Fruit fly (Drosophila melanogaster): ENCODE results near the gene nkd.

The nkd gene

DNA sequence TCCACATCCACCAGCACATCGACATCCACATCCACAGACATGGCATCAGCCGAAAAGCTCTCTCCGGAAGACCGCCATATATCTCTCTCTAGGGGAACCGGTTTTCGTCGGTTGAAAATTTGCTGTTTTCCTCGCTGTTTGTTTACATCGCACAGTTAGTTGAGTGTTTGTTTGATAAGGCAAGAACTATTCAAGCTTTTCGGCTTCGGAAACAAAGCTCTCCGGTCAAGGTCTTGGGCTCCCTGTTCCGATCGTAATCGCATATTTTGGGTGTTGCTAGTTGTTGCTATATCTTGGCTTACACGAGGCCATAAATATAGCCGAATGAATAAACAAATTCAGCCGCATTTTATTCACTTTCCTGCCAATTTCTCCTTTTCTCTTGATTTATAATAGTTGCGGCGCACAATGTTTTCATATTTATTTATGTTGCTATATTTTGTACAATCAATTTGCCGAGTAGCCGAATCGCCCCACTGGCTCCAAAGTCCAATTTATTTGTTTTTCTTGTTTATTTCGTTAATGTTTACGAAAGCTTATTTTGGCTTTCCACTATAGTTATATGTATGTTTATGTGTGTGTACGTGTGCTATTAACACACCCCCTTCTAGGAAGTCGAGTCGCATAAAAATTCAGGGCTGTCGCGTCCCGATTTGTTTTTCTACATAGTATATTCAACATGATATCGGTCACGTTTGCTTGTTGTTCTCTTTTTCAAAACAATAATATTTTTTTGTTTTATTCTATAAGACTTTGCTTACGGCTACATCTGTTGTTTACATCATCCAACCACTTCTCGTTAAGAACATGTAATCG is 48.3 kb downstream of the nkd start (continued):
- peak; percentile 65 for TF ChIP-seq CG9727 (GFP tag; optimal IDR thresholded peaks at IDR 0.05)
- peak; percentile 81 for TF ChIP-seq CG13894 (tag; optimal IDR thresholded peaks at IDR 0.05)
- no peak for TF ChIP-seq pho (GFP tag; optimal IDR thresholded peaks at IDR 0.05)
- peak; percentile 83 for TF ChIP-seq CG13296 (GFP tag; optimal IDR thresholded peaks at IDR 0.05)
- TF ChIP-seq z (GFP tag; IDR thresholded peaks at IDR 0.05), result no peak
- TF ChIP-seq cwo (GFP tag; optimal IDR thresholded peaks at IDR 0.05), result peak; percentile 73
- no peak for TF ChIP-seq salm (tag; optimal IDR thresholded peaks at IDR 0.05)
- no peak for TF ChIP-seq row (GFP tag; IDR thresholded peaks at IDR 0.05)
- TF ChIP-seq Elba2 (GFP tag; optimal IDR thresholded peaks at IDR 0.05), result no peak
- peak in 1 of 2 experiments; percentile 93 for TF ChIP-seq Pdp1 (GFP tag; optimal IDR thresholded peaks at IDR 0.05)
- peak; percentile 65 for TF ChIP-seq Fer1 (GFP tag; optimal IDR thresholded peaks at IDR 0.05)
- peak; percentile 13 for TF ChIP-seq Fer2 (tag; optimal IDR thresholded peaks at IDR 0.05)
- no peak for TF ChIP-seq fru (optimal IDR thresholded peaks at IDR 0.05)
- peak; percentile 25 for TF ChIP-seq CG11504 (tag; optimal IDR thresholded peaks at IDR 0.05)
- no peak for TF ChIP-seq CG30403 (GFP tag; optimal IDR thresholded peaks at IDR 0.05)
- TF ChIP-seq CG7372 (GFP tag; IDR thresholded peaks at IDR 0.05), result no peak
- peak; percentile 11 for TF ChIP-seq D19B (GFP tag; optimal IDR thresholded peaks at IDR 0.05)
- TF ChIP-seq CG8924 (tag; optimal IDR thresholded peaks at IDR 0.05), result peak; percentile 49
- peak; percentile 22 for TF ChIP-seq grau (tag; optimal IDR thresholded peaks at IDR 0.05)
- TF ChIP-seq dmrt99B (tag; optimal IDR thresholded peaks at IDR 0.05), result peak; percentile 53
- peak; percentile 5; the same call in 1 of the 2 replicates for TF ChIP-seq Drgx (GFP tag; IDR thresholded peaks at IDR 0.05)
- TF ChIP-seq Trl (optimal IDR thresholded peaks at IDR 0.05), result peak; percentile 54 to 82
- TF ChIP-seq Trl (GFP tag; optimal IDR thresholded peaks at IDR 0.05), result no peak
- TF ChIP-seq CG18599 (GFP tag; optimal IDR thresholded peaks at IDR 0.05), result peak; percentile 43
- TF ChIP-seq CG17385 (GFP tag; optimal IDR thresholded peaks at IDR 0.05), result peak; percentile 35
- no peak for TF ChIP-seq klu (GFP tag; IDR thresholded peaks at IDR 0.05)
- peak; percentile 14 for TF ChIP-seq CG12219 (GFP tag; optimal IDR thresholded peaks at IDR 0.05)
- peak; percentile 44 for TF ChIP-seq CG15011 (GFP tag; optimal IDR thresholded peaks at IDR 0.05)
- peak; percentile 39 for TF ChIP-seq CG17568 (GFP tag; optimal IDR thresholded peaks at IDR 0.05)
- no peak for TF ChIP-seq aop (GFP tag; IDR thresholded peaks at IDR 0.05)
- peak; percentile 94 for TF ChIP-seq grn (GFP tag; optimal IDR thresholded peaks at IDR 0.05)
- peak; percentile 77 for TF ChIP-seq CG10543 (GFP tag; optimal IDR thresholded peaks at IDR 0.05)
- peak; percentile 27 for TF ChIP-seq YL-1 (GFP tag; optimal IDR thresholded peaks at IDR 0.05)
- peak; percentile 19 for TF ChIP-seq Hey (tag; optimal IDR thresholded peaks at IDR 0.05)
- peak; percentile 35 for TF ChIP-seq CG11723 (GFP tag; optimal IDR thresholded peaks at IDR 0.05)
- peak; percentile 73 for TF ChIP-seq CG7928 (GFP tag; optimal IDR thresholded peaks at IDR 0.05)
- TF ChIP-seq eyg (GFP tag; optimal IDR thresholded peaks at IDR 0.05), result peak; percentile 22
- peak; percentile 38 for TF ChIP-seq Hmr (GFP tag; optimal IDR thresholded peaks at IDR 0.05)
- TF ChIP-seq dimm (GFP tag; IDR thresholded peaks at IDR 0.05), result no peak
- peak; percentile 1 for TF ChIP-seq caup (GFP tag; optimal IDR thresholded peaks at IDR 0.05; ENCODE audit: severe bottlenecking)
- TF ChIP-seq ATbp (GFP tag; optimal IDR thresholded peaks at IDR 0.05), result peak; percentile 1
- TF ChIP-seq Dll (GFP tag; IDR thresholded peaks at IDR 0.05; ENCODE audit: partially characterized antibody), result 0 out of 4 replicates have a peak, but pooled peaks have one; percentile 7
- TF ChIP-seq kay (GFP tag; optimal IDR thresholded peaks at IDR 0.05), result no peak
- TF ChIP-seq CoRest (tag; optimal IDR thresholded peaks at IDR 0.05), result no peak
- no peak for TF ChIP-seq Awh (GFP tag; IDR thresholded peaks at IDR 0.05)
- no peak for TF ChIP-seq CG7963 (GFP tag; IDR thresholded peaks at IDR 0.05; ENCODE audit: partially characterized antibody)
- TF ChIP-seq CG7556 (GFP tag; optimal IDR thresholded peaks at IDR 0.05), result peak; percentile 1
- peak; percentile 53 for TF ChIP-seq CG2678 (tag; optimal IDR thresholded peaks at IDR 0.05)
- no peak for TF ChIP-seq chn (GFP tag; optimal IDR thresholded peaks at IDR 0.05)
